Fruit fly (Drosophila melanogaster): Measurements from ENCODE around the gene up.

The up gene

DNA sequence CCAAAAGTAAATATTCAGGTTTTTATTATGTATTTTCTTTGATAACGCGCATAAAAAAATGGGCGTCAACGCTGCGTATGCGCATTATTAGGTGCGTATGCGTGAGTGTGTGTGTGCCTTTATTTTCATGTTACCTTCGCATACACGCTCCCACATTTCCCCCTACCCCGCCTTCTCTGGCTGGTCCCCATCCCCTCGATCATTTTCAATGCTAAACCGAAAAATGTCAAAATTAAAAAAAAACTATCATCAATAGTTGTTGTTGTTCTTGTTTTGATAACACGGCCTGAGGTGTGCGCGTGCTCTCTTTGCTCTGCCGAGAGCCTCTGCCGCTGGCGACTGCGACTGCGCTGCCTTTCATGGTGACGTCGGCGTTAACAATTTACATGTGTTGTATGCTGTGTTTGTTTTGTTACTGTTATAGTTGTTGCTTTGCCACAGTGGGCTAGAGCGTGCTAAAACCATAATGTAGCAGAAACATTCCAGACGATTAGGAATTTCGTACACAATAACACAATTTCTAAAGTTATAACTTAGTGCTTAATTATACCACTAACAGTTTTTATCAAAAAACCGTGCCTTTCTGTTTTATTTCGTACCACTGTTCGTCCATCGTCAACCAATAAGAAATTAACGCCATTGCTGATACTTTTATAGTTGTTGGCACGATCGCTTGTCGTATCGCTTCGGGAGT, 37.8 kb upstream of the up start (continued):
- peak; percentile 95 for TF ChIP-seq zen (tag; optimal IDR thresholded peaks at IDR 0.05)
- peak; percentile 98 for TF ChIP-seq Dbx (GFP tag; IDR thresholded peaks at IDR 0.05)
- no peak for TF ChIP-seq h (optimal IDR thresholded peaks at IDR 0.05)
- peak; percentile 84 for TF ChIP-seq CG30020 (tag; optimal IDR thresholded peaks at IDR 0.05)
- peak; percentile 98 for TF ChIP-seq esg (GFP tag; conservative IDR thresholded peaks at IDR 0.05)
- TF ChIP-seq Sin3A (optimal IDR thresholded peaks at IDR 0.05) = no peak
- peak; percentile 90 for TF ChIP-seq CG17802 (tag; optimal IDR thresholded peaks at IDR 0.05)
- TF ChIP-seq chinmo (GFP tag; IDR thresholded peaks at IDR 0.05; ENCODE audit: partially characterized antibody) = peak; percentile 83; the same call in 1 of the 4 replicates
- peak; percentile 99 for TF ChIP-seq ara (GFP tag; IDR thresholded peaks at IDR 0.05)
- peak; percentile 98 for TF ChIP-seq CG12744 (GFP tag; optimal IDR thresholded peaks at IDR 0.05)
- peak; percentile 82 for TF ChIP-seq CG7928 (GFP tag; optimal IDR thresholded peaks at IDR 0.05)
- TF ChIP-seq Camta (GFP tag; optimal IDR thresholded peaks at IDR 0.05) = peak; percentile 99
- peak; percentile 5 for TF ChIP-seq BEAF-32 (GFP tag; optimal IDR thresholded peaks at IDR 0.05)
- peak; percentile 95 for TF ChIP-seq ab (GFP tag; optimal IDR thresholded peaks at IDR 0.05)
- peak; percentile 98 for TF ChIP-seq Gug (GFP tag; IDR thresholded peaks at IDR 0.05)
- TF ChIP-seq klu (GFP tag; IDR thresholded peaks at IDR 0.05) = peak; percentile 96
- peak; percentile 98 for TF ChIP-seq Chrac-16 (GFP tag; optimal IDR thresholded peaks at IDR 0.05)
- TF ChIP-seq CG32767 (GFP tag; IDR thresholded peaks at IDR 0.05) = peak; percentile 98
- peak; percentile 99 for TF ChIP-seq Ada2b (GFP tag; IDR thresholded peaks at IDR 0.05)
- TF ChIP-seq her (GFP tag; optimal IDR thresholded peaks at IDR 0.05) = peak; percentile 97
- TF ChIP-seq dmrt99B (tag; optimal IDR thresholded peaks at IDR 0.05) = peak; percentile 100
- TF ChIP-seq pum (GFP tag; optimal IDR thresholded peaks at IDR 0.05) = peak; percentile 98
- peak; percentile 33 for TF ChIP-seq Dp (GFP tag; optimal IDR thresholded peaks at IDR 0.05)
- peak; percentile 93 for TF ChIP-seq CG10274 (GFP tag; optimal IDR thresholded peaks at IDR 0.05)
- peak; percentile 96 for TF ChIP-seq CG13894 (tag; optimal IDR thresholded peaks at IDR 0.05)
- TF ChIP-seq CG11093 (GFP tag; IDR thresholded peaks at IDR 0.05) = peak; percentile 98
- peak; percentile 98 for TF ChIP-seq CG6272 (GFP tag; IDR thresholded peaks at IDR 0.05)
- TF ChIP-seq Fer1 (GFP tag; optimal IDR thresholded peaks at IDR 0.05) = peak; percentile 99
- no peak for TF ChIP-seq CG1832 (GFP tag; optimal IDR thresholded peaks at IDR 0.05)
- peak; percentile 98 for TF ChIP-seq CG10543 (GFP tag; optimal IDR thresholded peaks at IDR 0.05)
- peak; percentile 14; the same call in 1 of the 2 replicates for TF ChIP-seq CG42726 (GFP tag; IDR thresholded peaks at IDR 0.05; ENCODE audit: partially characterized antibody)
- TF ChIP-seq CkIIα-i1 (GFP tag; IDR thresholded peaks at IDR 0.05) = peak; percentile 96
- TF ChIP-seq C15 (GFP tag; IDR thresholded peaks at IDR 0.05) = peak; percentile 98
- peak; percentile 97 for TF ChIP-seq CG31388 (GFP tag; optimal IDR thresholded peaks at IDR 0.05)
- peak; percentile 97 for TF ChIP-seq CG4854 (GFP tag; optimal IDR thresholded peaks at IDR 0.05)
- peak; percentile 97 for TF ChIP-seq CG15011 (GFP tag; optimal IDR thresholded peaks at IDR 0.05)
- peak; percentile 91 for TF ChIP-seq CG14965 (GFP tag; optimal IDR thresholded peaks at IDR 0.05; ENCODE audit: borderline replicate concordance)
- peak; percentile 97 for TF ChIP-seq CG3838 (GFP tag; optimal IDR thresholded peaks at IDR 0.05)
- TF ChIP-seq Gsc (GFP tag; IDR thresholded peaks at IDR 0.05) = peak; percentile 95
- peak; percentile 62; the same call in 1 of the 2 replicates for TF ChIP-seq sna (GFP tag; IDR thresholded peaks at IDR 0.05; ENCODE audit: partially characterized antibody)
- TF ChIP-seq Asciz (GFP tag; optimal IDR thresholded peaks at IDR 0.05) = peak; percentile 99
- TF ChIP-seq ro (GFP tag; IDR thresholded peaks at IDR 0.05) = peak; percentile 96
- TF ChIP-seq tin (GFP tag; optimal IDR thresholded peaks at IDR 0.05) = peak; percentile 99
- peak; percentile 96 for TF ChIP-seq CG7357 (GFP tag; IDR thresholded peaks at IDR 0.05)
- TF ChIP-seq CG12236 (GFP tag; optimal IDR thresholded peaks at IDR 0.05) = peak; percentile 99
- TF ChIP-seq phol (tag; optimal IDR thresholded peaks at IDR 0.05) = peak; percentile 98
- peak; percentile 99 for TF ChIP-seq pb (GFP tag; optimal IDR thresholded peaks at IDR 0.05)
- TF ChIP-seq psq (GFP tag; optimal IDR thresholded peaks at IDR 0.05) = peak; percentile 92
- TF ChIP-seq CTCF (GFP tag; optimal IDR thresholded peaks at IDR 0.05) = peak; percentile 77
- peak; percentile 99 for TF ChIP-seq unpg (GFP tag; optimal IDR thresholded peaks at IDR 0.05)
- TF ChIP-seq CG1647 (GFP tag; optimal IDR thresholded peaks at IDR 0.05) = peak; percentile 98
